Worm (Caenorhabditis elegans) whole organism, late embryonic: ENCODE measurements around the gene bir-1.
A peak's percentile ranks its signal among the peaks of the same experiment; 100 is the strongest.

Source experiments
- C08G9.2 ChIP-seq: sonication (generic microtip); optimal IDR thresholded peaks from 2 replicates; lab custom pipeline; 2016; ENCODE audit warnings: mild to moderate bottlenecking, missing genetic modification characterization, moderate library complexity, missing compliant biosample characterization
- C38D4.7 ChIP-seq: fragments of 200-800 bp; sonication (Bioruptor generic); optimal IDR thresholded peaks from 2 replicates; lab custom pipeline; 2018; ENCODE audit warnings: mild to moderate bottlenecking, missing genetic modification characterization, moderate library complexity, missing compliant biosample characterization
- F13H6.1 ChIP-seq: sonication (generic microtip); optimal IDR thresholded peaks from 2 replicates; lab custom pipeline; 2016; ENCODE audit warnings: missing genetic modification characterization, missing compliant biosample characterization
- K02D7.2 ChIP-seq: sonication (generic microtip); optimal IDR thresholded peaks from 2 replicates; lab custom pipeline; 2017; ENCODE audit warnings: mild to moderate bottlenecking, missing genetic modification characterization, missing compliant biosample characterization
- ahr-1 ChIP-seq: sonication (generic microtip); optimal IDR thresholded peaks from 2 replicates; lab custom pipeline; 2016; ENCODE audit warnings: missing genetic modification characterization, missing compliant biosample characterization
- ceh-14 ChIP-seq: sonication (generic microtip); optimal IDR thresholded peaks from 2 replicates; lab custom pipeline; 2016; ENCODE audit warnings: missing genotype, missing genetic modification characterization, missing compliant biosample characterization
- ceh-18 ChIP-seq: sonication (generic microtip); optimal IDR thresholded peaks from 2 replicates; lab custom pipeline; 2016; ENCODE audit warnings: missing genetic modification characterization, missing compliant biosample characterization
- ceh-19 ChIP-seq: fragments of 200-800 bp; sonication (Bioruptor generic); optimal IDR thresholded peaks from 2 replicates; lab custom pipeline; 2018; ENCODE audit warnings: mild to moderate bottlenecking, missing genetic modification characterization, missing compliant biosample characterization
- ceh-2 ChIP-seq: sonication (generic microtip); optimal IDR thresholded peaks from 2 replicates; lab custom pipeline; 2016; ENCODE audit warnings: missing genotype, missing genetic modification characterization, missing compliant biosample characterization
- ceh-22 ChIP-seq: sonication (generic microtip); optimal IDR thresholded peaks from 2 replicates; lab custom pipeline; 2017; ENCODE audit warnings: missing biosample characterization, missing genetic modification characterization
- ceh-24 ChIP-seq: sonication (generic microtip); optimal IDR thresholded peaks from 2 replicates; lab custom pipeline; 2016; ENCODE audit warnings: mild to moderate bottlenecking, missing genetic modification characterization, missing compliant biosample characterization
- ceh-30 ChIP-seq: fragments of 150-350 bp; optimal IDR thresholded peaks from 2 replicates; lab custom pipeline; 2014; ENCODE audit warnings: missing biosample characterization, missing genetic modification characterization
- ceh-31 ChIP-seq: sonication (generic microtip); optimal IDR thresholded peaks from 2 replicates; lab custom pipeline; 2016; ENCODE audit warnings: missing genetic modification characterization, missing compliant biosample characterization
- ceh-34 ChIP-seq: sonication (generic microtip); optimal IDR thresholded peaks from 2 replicates; lab custom pipeline; 2016; ENCODE audit warnings: mild to moderate bottlenecking, missing genetic modification characterization, missing compliant biosample characterization
- ceh-45 ChIP-seq: fragments of 200-800 bp; sonication (Bioruptor generic); IDR thresholded peaks from 2 replicates; pipeline ENCODE4 v1.3.6; 2022; ENCODE audit warnings: missing genetic modification reagents, missing genetic modification characterization, missing compliant biosample characterization
- ceh-48 ChIP-seq: sonication (generic microtip); optimal IDR thresholded peaks from 2 replicates; lab custom pipeline; 2016; ENCODE audit warnings: missing genetic modification characterization, inconsistent platforms, missing compliant biosample characterization
- ceh-6 ChIP-seq: fragments of 200-800 bp; sonication (Bioruptor generic); optimal IDR thresholded peaks from 2 replicates; lab custom pipeline; 2018; ENCODE audit warnings: mild to moderate bottlenecking, missing genetic modification characterization, missing compliant biosample characterization
- che-1 ChIP-seq: sonication (generic microtip); optimal IDR thresholded peaks from 2 replicates; lab custom pipeline; 2016; ENCODE audit warnings: mild to moderate bottlenecking, missing genetic modification characterization, missing compliant biosample characterization
- elt-2 ChIP-seq: sonication (generic microtip); optimal IDR thresholded peaks from 2 replicates; lab custom pipeline; 2016; ENCODE audit warnings: missing genetic modification reagents, missing genetic modification characterization, missing compliant biosample characterization
- ets-4 ChIP-seq: sonication (generic microtip); optimal IDR thresholded peaks from 2 replicates; lab custom pipeline; 2016; ENCODE audit warnings: missing genetic modification characterization, missing compliant biosample characterization
- eyg-1 ChIP-seq: sonication (generic microtip); optimal IDR thresholded peaks from 2 replicates; lab custom pipeline; 2016; ENCODE audit warnings: missing genotype, missing genetic modification characterization, missing compliant biosample characterization
- fax-1 ChIP-seq: sonication (generic microtip); optimal IDR thresholded peaks from 2 replicates; lab custom pipeline; 2016; ENCODE audit warnings: missing genotype, missing genetic modification characterization, missing compliant biosample characterization
- fkh-10 ChIP-seq: fragments of 150-350 bp; optimal IDR thresholded peaks from 2 replicates; lab custom pipeline; 2014; ENCODE audit warnings: missing biosample characterization, missing genetic modification reagents, missing genetic modification characterization
- fkh-6 ChIP-seq: sonication (generic microtip); optimal IDR thresholded peaks from 2 replicates; lab custom pipeline; 2016; ENCODE audit warnings: missing genetic modification characterization, missing compliant biosample characterization
- hlh-30 ChIP-seq: sonication (generic microtip); optimal IDR thresholded peaks from 2 replicates; lab custom pipeline; 2017; ENCODE audit warnings: antibody characterized with exemption, missing genetic modification characterization, missing compliant biosample characterization; ENCODE audit not compliant: insufficient read depth
- hlh-8 ChIP-seq: sonication (generic microtip); optimal IDR thresholded peaks from 2 replicates; lab custom pipeline; 2016; ENCODE audit warnings: missing genotype, missing genetic modification characterization, missing compliant biosample characterization
- lim-6 ChIP-seq: sonication (generic microtip); optimal IDR thresholded peaks from 2 replicates; lab custom pipeline; 2016; ENCODE audit warnings: missing genetic modification characterization, missing compliant biosample characterization
- lin-11 ChIP-seq: fragments of 200-800 bp; sonication (Bioruptor generic); optimal IDR thresholded peaks from 2 replicates; lab custom pipeline; 2018; ENCODE audit warnings: mild to moderate bottlenecking, missing genetic modification characterization, missing compliant biosample characterization
- mec-3 ChIP-seq: sonication (generic microtip); optimal IDR thresholded peaks from 2 replicates; lab custom pipeline; 2016; ENCODE audit warnings: borderline replicate concordance, missing genetic modification characterization, missing compliant biosample characterization
- nfya-1 ChIP-seq: sonication (generic microtip); optimal IDR thresholded peaks from 2 replicates; lab custom pipeline; 2017; ENCODE audit warnings: missing genetic modification characterization, mild to moderate bottlenecking, missing compliant biosample characterization, antibody characterized with exemption, moderate library complexity
- nhr-11 ChIP-seq: fragments of 150-350 bp; optimal IDR thresholded peaks from 2 replicates; lab custom pipeline; 2014; ENCODE audit warnings: missing biosample characterization, missing genetic modification characterization
- odd-2 ChIP-seq: sonication (generic microtip); optimal IDR thresholded peaks from 2 replicates; lab custom pipeline; 2017; ENCODE audit warnings: antibody characterized with exemption, mild to moderate bottlenecking, missing genetic modification characterization, missing compliant biosample characterization
- pag-3 ChIP-seq: sonication (generic microtip); optimal IDR thresholded peaks from 2 replicates; lab custom pipeline; 2016; ENCODE audit warnings: missing compliant biosample characterization, missing genetic modification characterization, borderline replicate concordance
- pat-9 ChIP-seq: fragments of 200-800 bp; sonication (Bioruptor generic); optimal IDR thresholded peaks from 2 replicates; lab custom pipeline; 2018; ENCODE audit warnings: mild to moderate bottlenecking, missing genetic modification characterization, moderate library complexity, missing compliant biosample characterization
- pha-2 ChIP-seq: sonication (generic microtip); optimal IDR thresholded peaks from 2 replicates; lab custom pipeline; 2017; ENCODE audit warnings: mild to moderate bottlenecking, missing genetic modification characterization, missing compliant biosample characterization
- pqm-1 ChIP-seq: sonication (generic microtip); optimal IDR thresholded peaks from 2 replicates; lab custom pipeline; 2016; ENCODE audit warnings: missing genetic modification characterization, missing compliant biosample characterization
- ref-2 ChIP-seq: sonication (generic microtip); optimal IDR thresholded peaks from 2 replicates; lab custom pipeline; 2016; ENCODE audit warnings: missing genetic modification characterization, missing compliant biosample characterization
- rnt-1 ChIP-seq: sonication (generic microtip); optimal IDR thresholded peaks from 2 replicates; lab custom pipeline; 2016; ENCODE audit warnings: missing genetic modification characterization, missing compliant biosample characterization
- sdc-2 ChIP-seq: sonication (generic microtip); optimal IDR thresholded peaks from 2 replicates; lab custom pipeline; 2016; ENCODE audit warnings: missing genotype, missing genetic modification characterization, missing compliant biosample characterization
- sox-4 ChIP-seq: sonication (generic microtip); optimal IDR thresholded peaks from 2 replicates; lab custom pipeline; 2017; ENCODE audit warnings: mild to moderate bottlenecking, missing genetic modification characterization, inconsistent platforms, missing compliant biosample characterization
- tbx-2 ChIP-seq: sonication (generic microtip); optimal IDR thresholded peaks from 2 replicates; lab custom pipeline; 2016; ENCODE audit warnings: missing genetic modification characterization, missing compliant biosample characterization
- tbx-7 ChIP-seq: sonication (generic microtip); optimal IDR thresholded peaks from 2 replicates; lab custom pipeline; 2016; ENCODE audit warnings: missing genotype, missing genetic modification characterization, missing compliant biosample characterization
- ttx-3 ChIP-seq: sonication (generic microtip); optimal IDR thresholded peaks from 2 replicates; lab custom pipeline; 2016; ENCODE audit warnings: missing genetic modification reagents, missing genetic modification characterization, missing compliant biosample characterization
- unc-42 ChIP-seq: sonication (generic microtip); optimal IDR thresholded peaks from 2 replicates; lab custom pipeline; 2016; ENCODE audit warnings: missing genotype, missing genetic modification characterization, missing compliant biosample characterization
- zip-5 ChIP-seq: sonication (generic microtip); optimal IDR thresholded peaks from 2 replicates; lab custom pipeline; 2016; ENCODE audit warnings: missing genetic modification characterization, missing compliant biosample characterization
- ztf-16 ChIP-seq: sonication (generic microtip); optimal IDR thresholded peaks from 2 replicates; lab custom pipeline; 2017; ENCODE audit warnings: missing genetic modification characterization, missing compliant biosample characterization

Gene bir-1

ce11 chrV:11644166-11644565 is at the start of gene bir-1:
Gene bir-1 (plus strand): TSS chrV:11644477.
- TF ChIP-seq ceh-24 = no peak
- peak; percentile 34 for TF ChIP-seq pqm-1 (tag; lab: Kevin White, UChicago)
- no peak for TF ChIP-seq pha-2
- peak; percentile 35 for TF ChIP-seq fax-1 (tag; lab: Kevin White, UChicago)
- TF ChIP-seq elt-2 (tag; lab: Kevin White, UChicago) = peak; percentile 44
- peak; percentile 13 for TF ChIP-seq ceh-34 (tag; lab: Kevin White, UChicago)
- peak; percentile 38 for TF ChIP-seq lim-6 (tag; lab: Kevin White, UChicago)
- TF ChIP-seq fkh-6 (tag; lab: Kevin White, UChicago) = peak; percentile 55
- peak; percentile 73 for TF ChIP-seq tbx-7
- TF ChIP-seq ceh-14 = peak; percentile 26
- peak; percentile 54 for TF ChIP-seq unc-42 (tag; lab: Kevin White, UChicago)
- no peak for TF ChIP-seq fkh-10
- TF ChIP-seq ceh-18 (tag; lab: Kevin White, UChicago) = peak; percentile 33
- peak; percentile 89 for TF ChIP-seq C08G9.2 (tag; lab: Kevin White, UChicago)
- TF ChIP-seq zip-5 = peak; percentile 48
- TF ChIP-seq ceh-48 (tag; lab: Kevin White, UChicago) = peak; percentile 95
- peak; percentile 93 for TF ChIP-seq ceh-2 (tag; lab: Kevin White, UChicago)
- TF ChIP-seq ref-2 (tag; lab: Kevin White, UChicago) = peak; percentile 39
- TF ChIP-seq eyg-1 (tag; lab: Kevin White, UChicago) = no peak
- TF ChIP-seq rnt-1 = peak; percentile 59
- TF ChIP-seq ets-4 (tag; lab: Kevin White, UChicago) = peak; percentile 86
- TF ChIP-seq hlh-8 (tag; lab: Kevin White, UChicago) = peak; percentile 70
- no peak for TF ChIP-seq F13H6.1 (tag; lab: Kevin White, UChicago)
- peak; percentile 91 for TF ChIP-seq tbx-2 (tag; lab: Kevin White, UChicago)
- TF ChIP-seq nfya-1 (tag; lab: Kevin White, UChicago) = peak; percentile 79
- TF ChIP-seq ahr-1 = no peak
- TF ChIP-seq hlh-30 (tag; lab: Kevin White, UChicago) = peak; percentile 50
- peak; percentile 94 for TF ChIP-seq ceh-31 (tag; lab: Kevin White, UChicago)

- TF ChIP-seq hlh-30 (tag; lab: Kevin White, UChicago) (no peak), elt-2 (tag; lab: Kevin White, UChicago) (no peak), zip-5 (no peak), eyg-1 (tag; lab: Kevin White, UChicago) (no peak), ceh-24 (no peak), ztf-16 (tag; lab: Kevin White, UChicago) (no peak), nhr-11 (tag; lab: Kevin White, UChicago) (no peak), fax-1 (tag; lab: Kevin White, UChicago) (no peak), lin-11 (tag; lab: Kevin White, UChicago) (no peak), pat-9 (tag; lab: Kevin White, UChicago) (no peak), mec-3 (no peak), C38D4.7 (GFP tag; lab: Kevin White, UChicago) (no peak), odd-2 (tag; lab: Kevin White, UChicago) (no peak), ceh-30 (no peak), ttx-3 (tag; lab: Kevin White, UChicago) (no peak), hlh-8 (tag; lab: Kevin White, UChicago) (no peak)
These were observed 45.5 kb upstream of the bir-1 start, which contains the start of gene srx-84 for ce11 chrV:11598807-11599206. Gene srx-84 (plus strand): TSS chrV:11599107.

- TF ChIP-seq pha-2 = no peak
- no peak for TF ChIP-seq che-1 (tag; lab: Kevin White, UChicago)
- TF ChIP-seq unc-42 (tag; lab: Kevin White, UChicago) = no peak
- TF ChIP-seq ztf-16 (tag; lab: Kevin White, UChicago) = no peak
- no peak for TF ChIP-seq sox-4 (tag; lab: Kevin White, UChicago)
- TF ChIP-seq ets-4 (tag; lab: Kevin White, UChicago) = no peak
- no peak for TF ChIP-seq ceh-22 (tag; lab: Kevin White, UChicago)
- no peak for TF ChIP-seq tbx-7
- TF ChIP-seq tbx-2 (tag; lab: Kevin White, UChicago) = no peak
- no peak for TF ChIP-seq ceh-45
- no peak for TF ChIP-seq sdc-2
- TF ChIP-seq K02D7.2 (tag; lab: Kevin White, UChicago) = no peak
- TF ChIP-seq ceh-34 (tag; lab: Kevin White, UChicago) = no peak
- no peak for TF ChIP-seq pag-3 (tag; lab: Kevin White, UChicago)
- TF ChIP-seq ceh-31 (tag; lab: Kevin White, UChicago) = no peak
- no peak for TF ChIP-seq ceh-19 (GFP tag; lab: Kevin White, UChicago)
- no peak for TF ChIP-seq ceh-6 (GFP tag; lab: Kevin White, UChicago)
- no peak for TF ChIP-seq fax-1 (tag; lab: Kevin White, UChicago)
These were observed 43.5 kb upstream of the bir-1 start, which contains the start of gene F35B12.9 for ce11 chrV:11600800-11601199. Gene F35B12.9 (plus strand): TSS chrV:11601171.
